Worm (Caenorhabditis elegans) whole organism, L1 larva: Measurements from ENCODE around the gene mks-1.
A peak's percentile ranks its signal among the peaks of the same experiment; 100 is the strongest.

ENCODE experiments used
- C04F5.9 ChIP-seq: sonication (generic microtip); optimal IDR thresholded peaks from 2 replicates; lab custom pipeline; 2016; ENCODE audit warnings: missing genetic modification characterization, missing compliant biosample characterization
- aha-1 ChIP-seq: fragments of 150-350 bp; optimal IDR thresholded peaks from 2 replicates; lab custom pipeline; 2014; ENCODE audit warnings: missing biosample characterization, missing genetic modification characterization
- ceh-90 ChIP-seq: sonication (generic microtip); optimal IDR thresholded peaks from 2 replicates; lab custom pipeline; 2016; ENCODE audit warnings: missing genetic modification characterization, missing compliant biosample characterization
- ces-1 ChIP-seq: fragments of 150-350 bp; optimal IDR thresholded peaks from 2 replicates; lab custom pipeline; 2014; ENCODE audit warnings: missing biosample characterization, missing genetic modification reagents, missing genetic modification characterization
- dpl-1 ChIP-seq, 3 experiments: fragments of 150-350 bp in 2 of 3; sonication (generic microtip) in 1 of 3; optimal IDR thresholded peaks; 2 replicates each; lab custom pipeline; 2014 to 2017; ENCODE audit warnings: missing biosample characterization in 3 of 3, missing genetic modification characterization in 3 of 3, missing genetic modification reagents in 3 of 3
- dsc-1 ChIP-seq: sonication (generic microtip); optimal IDR thresholded peaks from 2 replicates; lab custom pipeline; 2016; ENCODE audit warnings: mild to moderate bottlenecking, missing genetic modification characterization, missing compliant biosample characterization
- efl-1 ChIP-seq, 4 experiments: fragments of 150-350 bp; optimal IDR thresholded peaks in 3 of 4; peaks in 1 of 4; 1 replicate in 1 of 4; 2 replicates in 3 of 4; lab custom pipeline; 2014; ENCODE audit warnings: missing biosample characterization in 2 of 4, missing genetic modification characterization in 2 of 4, missing genetic modification reagents in 2 of 4
- egl-13 ChIP-seq: sonication (generic microtip); optimal IDR thresholded peaks from 2 replicates; lab custom pipeline; 2016; ENCODE audit warnings: missing genotype, missing genetic modification reagents, missing genetic modification characterization, missing compliant biosample characterization
- egl-27 ChIP-seq, 2 experiments: fragments of 150-350 bp in 1 of 2; sonication (generic microtip); optimal IDR thresholded peaks; 3 replicates each; lab custom pipeline; 2017 to 2018; ENCODE audit warnings: missing biosample characterization in 2 of 2, missing genetic modification characterization in 2 of 2, missing genetic modification reagents in 2 of 2
- fos-1 ChIP-seq: fragments of 150-350 bp; optimal IDR thresholded peaks from 2 replicates; lab custom pipeline; 2014; ENCODE audit warnings: missing biosample characterization, missing genetic modification characterization
- irx-1 ChIP-seq: sonication (generic microtip); optimal IDR thresholded peaks from 2 replicates; lab custom pipeline; 2016; ENCODE audit warnings: missing genetic modification characterization, missing compliant biosample characterization
- lin-13 ChIP-seq: fragments of 150-350 bp; optimal IDR thresholded peaks from 2 replicates; lab custom pipeline; 2014; ENCODE audit warnings: missing biosample characterization, missing genetic modification reagents, missing genetic modification characterization
- lin-35 ChIP-seq, 2 experiments: fragments of 150-350 bp; optimal IDR thresholded peaks; 2 replicates each; lab custom pipeline; 2014; ENCODE audit warnings: missing biosample characterization in 2 of 2, missing genetic modification characterization in 2 of 2, missing genetic modification reagents in 2 of 2
- lir-3 ChIP-seq: sonication (generic microtip); optimal IDR thresholded peaks from 2 replicates; lab custom pipeline; 2016; ENCODE audit warnings: mild to moderate bottlenecking, missing genetic modification characterization, moderate library complexity, missing compliant biosample characterization; ENCODE audit not compliant: poor library complexity
- mdl-1 ChIP-seq, 2 experiments: fragments of 150-350 bp; optimal IDR thresholded peaks; 2 replicates each; lab custom pipeline; 2014 to 2017; ENCODE audit warnings: missing biosample characterization in 2 of 2, missing genetic modification characterization in 2 of 2, inconsistent platforms in 1 of 2
- mef-2 ChIP-seq: fragments of 150-350 bp; optimal IDR thresholded peaks from 2 replicates; lab custom pipeline; 2014; ENCODE audit warnings: missing biosample characterization, missing genetic modification characterization
- mep-1 ChIP-seq: fragments of 150-350 bp; optimal IDR thresholded peaks from 2 replicates; lab custom pipeline; 2014; ENCODE audit warnings: missing biosample characterization, missing genetic modification characterization
- nhr-19 ChIP-seq: fragments of 200-800 bp; sonication (Bioruptor generic); conservative IDR thresholded peaks from 2 replicates; pipeline ENCODE4 v1.3.6; 2022; ENCODE audit warnings: missing genetic modification characterization, missing compliant biosample characterization
- nhr-20 ChIP-seq: sonication (generic microtip); optimal IDR thresholded peaks from 2 replicates; lab custom pipeline; 2016; ENCODE audit warnings: mild to moderate bottlenecking, missing genetic modification characterization, missing compliant biosample characterization
- nhr-28 ChIP-seq: fragments of 150-350 bp; optimal IDR thresholded peaks from 2 replicates; lab custom pipeline; 2014; ENCODE audit warnings: missing biosample characterization, missing genetic modification characterization
- nhr-77 ChIP-seq: fragments of 150-350 bp; optimal IDR thresholded peaks from 2 replicates; lab custom pipeline; 2014; ENCODE audit warnings: missing biosample characterization, missing genetic modification characterization
- nhr-84 ChIP-seq: sonication (generic microtip); optimal IDR thresholded peaks from 2 replicates; lab custom pipeline; 2017; ENCODE audit warnings: missing biosample characterization, missing genetic modification characterization
- pag-3 ChIP-seq: sonication (generic microtip); optimal IDR thresholded peaks from 2 replicates; lab custom pipeline; 2017; ENCODE audit warnings: missing genetic modification characterization, mild to moderate bottlenecking, missing compliant biosample characterization, antibody characterized with exemption, borderline replicate concordance; ENCODE audit not compliant: insufficient read depth
- pqm-1 ChIP-seq: sonication (generic microtip); optimal IDR thresholded peaks from 3 replicates; lab custom pipeline; 2017; ENCODE audit warnings: missing biosample characterization, missing genetic modification characterization
- rnt-1 ChIP-seq: sonication (generic microtip); optimal IDR thresholded peaks from 2 replicates; lab custom pipeline; 2016; ENCODE audit warnings: mild to moderate bottlenecking, missing genetic modification characterization, moderate library complexity, missing compliant biosample characterization
- sptf-1 ChIP-seq: fragments of 150-350 bp; optimal IDR thresholded peaks from 2 replicates; lab custom pipeline; 2014; ENCODE audit warnings: missing biosample characterization, missing genetic modification characterization
- sup-37 ChIP-seq: fragments of 200-800 bp; sonication (Bioruptor generic); optimal IDR thresholded peaks from 2 replicates; lab custom pipeline; 2018; ENCODE audit warnings: mild to moderate bottlenecking, missing genetic modification characterization, missing compliant biosample characterization
- tbx-2 ChIP-seq: sonication (generic microtip); optimal IDR thresholded peaks from 2 replicates; lab custom pipeline; 2016; ENCODE audit warnings: missing genetic modification characterization, missing compliant biosample characterization
- tlp-1 ChIP-seq: fragments of 150-350 bp; optimal IDR thresholded peaks from 2 replicates; lab custom pipeline; 2014; ENCODE audit warnings: missing biosample characterization, missing genetic modification characterization
- unc-130 ChIP-seq: fragments of 150-350 bp; optimal IDR thresholded peaks from 2 replicates; lab custom pipeline; 2017; ENCODE audit warnings: missing biosample characterization, missing genetic modification characterization, inconsistent platforms
- unc-30 ChIP-seq: sonication (generic microtip); optimal IDR thresholded peaks from 2 replicates; lab custom pipeline; 2017; ENCODE audit warnings: missing biosample characterization, missing genetic modification characterization
- unc-62 ChIP-seq: fragments of 150-350 bp; optimal IDR thresholded peaks from 2 replicates; lab custom pipeline; 2014; ENCODE audit warnings: missing biosample characterization, missing genetic modification reagents, missing genetic modification characterization
- unc-86 ChIP-seq: sonication (generic microtip); optimal IDR thresholded peaks from 2 replicates; lab custom pipeline; 2016; ENCODE audit warnings: missing genetic modification characterization, missing compliant biosample characterization
- unc-98 ChIP-seq: fragments of 200-800 bp; sonication (Bioruptor generic); IDR thresholded peaks from 2 replicates; pipeline ENCODE4 v1.3.6; 2022; ENCODE audit warnings: missing genetic modification characterization, missing compliant biosample characterization
- vab-15 ChIP-seq: sonication (generic microtip); optimal IDR thresholded peaks from 2 replicates; lab custom pipeline; 2017; ENCODE audit warnings: missing genotype, mild to moderate bottlenecking, missing genetic modification characterization, missing compliant biosample characterization
- xbp-1 ChIP-seq: sonication (generic microtip); optimal IDR thresholded peaks from 2 replicates; lab custom pipeline; 2016; ENCODE audit warnings: missing genetic modification characterization, missing compliant biosample characterization
- zag-1 ChIP-seq: fragments of 150-350 bp; optimal IDR thresholded peaks from 2 replicates; lab custom pipeline; 2014; ENCODE audit warnings: missing biosample characterization, missing genetic modification characterization
- zip-4 ChIP-seq: fragments of 200-800 bp; sonication (Bioruptor generic); optimal IDR thresholded peaks from 2 replicates; lab custom pipeline; 2018; ENCODE audit warnings: mild to moderate bottlenecking, missing genetic modification characterization, moderate library complexity, missing compliant biosample characterization

mks-1 gene

DNA sequence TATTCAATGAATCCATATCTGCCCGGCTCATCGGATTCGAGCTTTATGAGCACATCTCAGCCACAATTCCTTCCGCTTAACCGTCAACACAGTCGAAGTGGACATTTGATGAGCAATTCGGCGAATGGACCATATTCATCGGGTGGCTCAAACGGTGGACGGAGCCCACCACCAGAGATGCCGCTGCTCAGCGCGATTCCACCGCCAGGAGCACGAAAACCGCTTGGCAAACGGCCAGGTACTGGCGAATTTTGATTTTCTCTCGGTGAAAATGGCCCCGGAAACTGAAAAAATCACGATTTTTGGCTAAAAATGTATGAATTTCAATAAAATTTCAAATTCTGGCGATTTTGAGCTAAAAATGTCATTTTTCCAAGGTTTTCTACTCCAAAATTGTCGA, 6.2 kb upstream of the mks-1 start:
- TF ChIP-seq lir-3 (tag; lab: Kevin White, UChicago) (no peak), dsc-1 (tag; lab: Kevin White, UChicago) (no peak), sup-37 (GFP tag; lab: Kevin White, UChicago) (no peak), unc-98 (no peak), mep-1 (tag; lab: Kevin White, UChicago) (no peak), pag-3 (tag; lab: Kevin White, UChicago) (no peak), zag-1 (no peak), unc-30 (tag; lab: Kevin White, UChicago) (no peak), mef-2 (no peak)
- TF ChIP-seq, all 84 proteins: peak for 0

DNA sequence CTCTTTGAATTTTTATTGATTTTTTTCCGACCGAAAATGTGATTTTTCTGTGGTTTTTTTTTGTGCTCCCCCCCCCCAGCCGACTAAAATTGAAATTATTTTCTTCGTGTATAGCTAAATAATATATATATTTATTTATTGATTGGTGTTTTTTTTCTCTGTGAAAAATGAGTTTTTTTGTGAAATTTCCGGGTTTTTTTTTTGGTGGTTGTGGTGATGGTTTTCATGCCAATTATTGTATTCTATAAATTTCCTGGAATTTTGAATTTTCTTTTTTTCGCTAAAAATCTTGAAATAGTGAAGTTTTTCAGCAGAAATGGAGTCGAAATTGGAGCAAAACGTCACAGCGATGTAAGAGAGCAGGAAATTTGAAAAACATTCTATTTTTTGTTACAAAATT, 2.7 kb upstream of the mks-1 start, which contains the start of gene lmtr-5:
lmtr-5 (plus strand) TSS at position 301 of the 400 bp plus-strand sequence.
- no peak for TF ChIP-seq nhr-84 (tag; lab: Kevin White, UChicago)
- no peak for TF ChIP-seq pqm-1 (tag; lab: Kevin White, UChicago)
- TF ChIP-seq tbx-2 (tag; lab: Kevin White, UChicago): no peak
- no peak for TF ChIP-seq unc-62 (GFP tag; lab: Kevin White, UChicago)
- no peak for TF ChIP-seq sptf-1 (tag; lab: Kevin White, UChicago)
- no peak for TF ChIP-seq dpl-1 (GFP tag; optimal IDR thresholded peaks at IDR 0.05; lab: Kevin White, UChicago)
- no peak for TF ChIP-seq zag-1
- no peak for TF ChIP-seq pag-3 (tag; lab: Kevin White, UChicago)
- TF ChIP-seq zip-4 (GFP tag; lab: Kevin White, UChicago): no peak
- TF ChIP-seq nhr-77 (tag; lab: Kevin White, UChicago): no peak
- no peak for TF ChIP-seq egl-27 (tag; optimal IDR thresholded peaks at IDR 0.05; lab: Kevin White, UChicago)
- no peak for TF ChIP-seq nhr-28 (tag; lab: Kevin White, UChicago)
- no peak for TF ChIP-seq vab-15 (tag; lab: Kevin White, UChicago)
- no peak for TF ChIP-seq lin-13
- no peak for TF ChIP-seq C04F5.9 (tag; lab: Kevin White, UChicago)
- no peak for TF ChIP-seq tlp-1 (tag; lab: Kevin White, UChicago)
- no peak for TF ChIP-seq xbp-1 (tag; lab: Kevin White, UChicago)
- TF ChIP-seq ceh-90 (tag; lab: Kevin White, UChicago): no peak
- no peak for TF ChIP-seq nhr-20
- no peak for TF ChIP-seq ces-1 (GFP tag; lab: Kevin White, UChicago)

DNA sequence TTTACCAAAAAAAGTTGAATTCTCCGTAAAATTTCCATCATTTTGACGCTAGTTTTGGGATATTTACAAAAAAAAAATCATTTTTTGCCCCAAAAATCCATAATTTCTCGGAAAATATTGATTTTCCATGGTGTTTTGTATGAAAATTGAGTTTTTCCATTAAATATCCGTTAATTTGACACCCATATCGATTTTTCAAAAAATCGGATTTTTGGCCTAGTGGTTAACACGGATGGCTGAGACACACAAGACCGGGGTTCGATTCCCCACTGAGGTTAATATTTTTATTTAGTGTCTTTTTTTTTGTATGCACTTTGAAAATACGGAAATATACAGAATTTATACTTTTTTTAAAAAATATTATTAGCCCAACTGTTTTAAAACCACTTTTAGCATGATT, 848 bp upstream of the mks-1 start:
- TF ChIP-seq efl-1 (optimal IDR thresholded peaks at IDR 0.05; lab: Kevin White, UChicago) (no peak), efl-1 (GFP tag; optimal IDR thresholded peaks at IDR 0.05 in 1 of 2; lab: Kevin White, UChicago) (peak in 1 of 2 experiments; percentile 64), unc-86 (tag; lab: Kevin White, UChicago) (no peak)

DNA sequence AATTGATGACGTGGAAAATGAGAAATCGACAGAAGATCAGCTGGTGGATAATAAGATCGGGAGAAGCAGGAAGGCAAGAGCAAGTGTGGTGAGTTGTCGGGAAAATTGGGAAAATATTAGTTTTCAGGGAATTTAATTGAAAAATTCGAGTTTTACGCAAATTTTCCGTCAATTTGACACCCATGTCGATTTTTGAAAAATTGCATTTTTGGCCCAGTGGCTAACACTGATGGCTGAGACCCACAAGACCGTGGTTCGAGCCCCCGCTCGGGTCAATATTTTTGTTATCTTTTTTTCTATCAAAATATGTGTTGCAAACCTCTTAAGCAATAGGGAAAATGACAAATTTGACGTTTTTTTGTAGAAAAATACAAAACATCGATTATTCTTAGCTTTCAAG, 2.5 kb downstream of the mks-1 start:
- TF ChIP-seq tlp-1 (tag; lab: Kevin White, UChicago) (no peak), irx-1 (tag; lab: Kevin White, UChicago) (no peak), rnt-1 (tag; lab: Kevin White, UChicago) (no peak), nhr-19 (GFP tag; lab: Robert Waterston, UW) (no peak), nhr-77 (tag; lab: Kevin White, UChicago) (no peak), aha-1 (tag; lab: Kevin White, UChicago) (no peak), egl-13 (tag; lab: Kevin White, UChicago) (no peak), nhr-28 (tag; lab: Kevin White, UChicago) (no peak), lin-35 (GFP tag; optimal IDR thresholded peaks at IDR 0.05; lab: Kevin White, UChicago) (no peak), tbx-2 (tag; lab: Kevin White, UChicago) (no peak), mdl-1 (tag; optimal IDR thresholded peaks at IDR 0.05; lab: Kevin White, UChicago) (no peak), egl-27 (tag; optimal IDR thresholded peaks at IDR 0.05; lab: Kevin White, UChicago) (no peak), dpl-1 (GFP tag; optimal IDR thresholded peaks at IDR 0.05; lab: Kevin White, UChicago) (no peak), unc-130 (tag; lab: Kevin White, UChicago) (no peak), fos-1 (tag; lab: Kevin White, UChicago) (no peak), vab-15 (tag; lab: Kevin White, UChicago) (no peak)
